Fruit fly (Drosophila melanogaster): ENCODE results near the gene Lon.
A peak's percentile ranks its signal among the peaks of the same experiment; 100 is the strongest.

dm6 chr3L:19562146-19562700 lies 49.8 kb downstream of the Lon start:
- TF ChIP-seq CG11762 (GFP tag; optimal IDR thresholded peaks at IDR 0.05; ENCODE audit: insufficient read depth) (no peak), CG34406 (GFP tag; optimal IDR thresholded peaks at IDR 0.05) (no peak), fd59A (GFP tag; optimal IDR thresholded peaks at IDR 0.05) (no peak), dsx (GFP tag; optimal IDR thresholded peaks at IDR 0.05; ENCODE audit: poor library complexity, severe bottlenecking) (peak; percentile 17)

All from whole organism, prepupa.